Worm (Caenorhabditis elegans): Measurements from ENCODE around the gene fbxb-63.

DNA sequence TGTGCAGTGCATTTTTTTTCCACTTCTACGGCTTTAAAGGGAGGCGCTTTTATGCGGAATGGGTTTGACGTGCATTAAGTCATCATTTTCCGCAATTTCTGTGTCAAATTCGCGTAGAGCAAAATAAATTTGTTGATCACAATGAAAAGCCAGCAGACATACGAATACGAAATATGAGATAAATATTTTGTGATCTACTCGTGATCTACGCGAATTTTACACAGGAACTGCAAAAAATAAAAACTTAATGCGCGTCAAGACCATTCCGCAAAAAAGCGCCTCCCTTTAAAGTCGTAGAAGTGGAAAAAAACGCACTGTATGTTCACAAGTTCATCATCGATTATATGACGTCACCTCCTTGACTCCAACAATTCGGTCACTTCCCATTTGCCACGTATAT is 7.9 kb upstream of the fbxb-63 start, which contains the start of gene C43D7.8:
- TF ChIP-seq nhr-47 (tag; optimal IDR thresholded peaks at IDR 0.05) (no peak), ama-1 (optimal IDR thresholded peaks at IDR 0.05) (no peak)

Measured in whole organism, L1 larva.